Worm (Caenorhabditis elegans) whole organism, L1 larva: ENCODE data around the gene clec-195.

Experiments used
- ets-5 ChIP-seq: fragments of 200-800 bp; sonication (Bioruptor generic); IDR thresholded peaks from 2 replicates; pipeline ENCODE4 v1.3.6; 2022; ENCODE audit warnings: missing genetic modification characterization, missing compliant biosample characterization
- fkh-8 ChIP-seq: sonication (generic microtip); optimal IDR thresholded peaks from 2 replicates; lab custom pipeline; 2016; ENCODE audit warnings: mild to moderate bottlenecking, missing genetic modification characterization, missing compliant biosample characterization
- fos-1 ChIP-seq: fragments of 150-350 bp; optimal IDR thresholded peaks from 2 replicates; lab custom pipeline; 2014; ENCODE audit warnings: missing biosample characterization, missing genetic modification characterization
- lin-13 ChIP-seq: fragments of 150-350 bp; optimal IDR thresholded peaks from 2 replicates; lab custom pipeline; 2014; ENCODE audit warnings: missing biosample characterization, missing genetic modification reagents, missing genetic modification characterization
- pax-3 ChIP-seq: fragments of 200-800 bp; sonication (Bioruptor generic); optimal IDR thresholded peaks from 2 replicates; lab custom pipeline; 2018; ENCODE audit warnings: mild to moderate bottlenecking, missing genetic modification characterization, moderate library complexity, missing compliant biosample characterization
- sup-37 ChIP-seq: fragments of 200-800 bp; sonication (Bioruptor generic); optimal IDR thresholded peaks from 2 replicates; lab custom pipeline; 2018; ENCODE audit warnings: mild to moderate bottlenecking, missing genetic modification characterization, missing compliant biosample characterization
- zag-1 ChIP-seq: fragments of 150-350 bp; optimal IDR thresholded peaks from 2 replicates; lab custom pipeline; 2014; ENCODE audit warnings: missing biosample characterization, missing genetic modification characterization

ce11 chrIV:17088849-17089248, 43.3 kb upstream of the clec-195 start, which contains the start of gene Y116A8C.43:
- TF ChIP-seq ets-5, result no peak
- TF ChIP-seq zag-1 (tag; lab: Kevin White, UChicago), result no peak
- no peak for TF ChIP-seq pax-3 (tag; lab: Kevin White, UChicago)
- TF ChIP-seq sup-37, result no peak
- TF ChIP-seq fos-1 (tag; lab: Kevin White, UChicago), result no peak
- no peak for TF ChIP-seq fkh-8
- TF ChIP-seq lin-13, result no peak
